Worm (Caenorhabditis elegans) whole organism, L2 larva: ENCODE data around the gene F41G3.5.
"Not testable (repeated sequence)": the region's sequence is repeated elsewhere in the genome, so short reads cannot be mapped to it uniquely, and the experiment has no call there.

Source experiments
- C34F6.9 ChIP-seq: fragments of 150-350 bp; optimal IDR thresholded peaks from 2 replicates; lab custom pipeline; 2014; ENCODE audit warnings: missing biosample characterization, missing genetic modification characterization
- ceh-82 ChIP-seq: fragments of 150-350 bp; optimal IDR thresholded peaks from 2 replicates; lab custom pipeline; 2014; ENCODE audit warnings: missing biosample characterization, missing genetic modification characterization
- dmd-4 ChIP-seq: sonication (generic microtip); optimal IDR thresholded peaks from 2 replicates; lab custom pipeline; 2017; ENCODE audit warnings: missing biosample characterization, missing genetic modification characterization
- lin-11 ChIP-seq: fragments of 150-350 bp; sonication (generic microtip); optimal IDR thresholded peaks from 2 replicates; lab custom pipeline; 2014; ENCODE audit warnings: missing biosample characterization, missing genetic modification characterization, inconsistent platforms, mixed read lengths
- lin-13 ChIP-seq: fragments of 150-350 bp; optimal IDR thresholded peaks from 2 replicates; lab custom pipeline; 2014; ENCODE audit warnings: missing biosample characterization, missing genetic modification reagents, missing genetic modification characterization
- nhr-10 ChIP-seq: sonication (generic microtip); optimal IDR thresholded peaks from 2 replicates; lab custom pipeline; 2017; ENCODE audit warnings: missing biosample characterization, missing genetic modification characterization
- nhr-11 ChIP-seq: fragments of 150-350 bp; optimal IDR thresholded peaks from 2 replicates; lab custom pipeline; 2014; ENCODE audit warnings: missing biosample characterization, missing genetic modification characterization
- nhr-129 ChIP-seq: fragments of 150-350 bp; optimal IDR thresholded peaks from 2 replicates; lab custom pipeline; 2014; ENCODE audit warnings: missing biosample characterization, missing genetic modification characterization
- nhr-23 ChIP-seq: fragments of 150-350 bp; optimal IDR thresholded peaks from 2 replicates; lab custom pipeline; 2014; ENCODE audit warnings: missing biosample characterization, missing genetic modification reagents, missing genetic modification characterization
- skn-1 ChIP-seq: sonication (generic microtip); optimal IDR thresholded peaks from 2 replicates; lab custom pipeline; 2017; ENCODE audit warnings: missing biosample characterization, missing genetic modification characterization
- snpc-4 ChIP-seq: fragments of 150-350 bp; optimal IDR thresholded peaks from 2 replicates; lab custom pipeline; 2014; ENCODE audit warnings: missing biosample characterization, missing genetic modification characterization

DNA sequence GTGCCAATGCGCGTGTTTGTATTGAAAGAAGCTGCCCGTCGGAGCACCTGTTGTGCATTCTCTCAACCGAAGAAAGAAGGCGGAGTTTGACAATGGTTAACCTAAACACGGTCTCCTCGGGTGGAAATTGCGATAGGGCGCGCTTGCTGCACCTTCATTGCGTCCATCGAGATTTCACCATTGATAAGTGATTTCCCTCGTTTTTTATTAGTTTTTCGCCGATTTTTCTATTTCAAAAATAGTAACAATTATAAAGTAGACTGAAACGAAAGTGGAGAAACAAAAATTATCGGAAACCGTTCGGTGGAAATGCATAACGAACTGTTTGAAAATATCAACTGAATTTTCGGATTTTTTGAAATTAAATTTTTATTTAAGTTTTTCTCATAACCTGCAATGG is 28.6 kb downstream of the F41G3.5 start, which contains the start of gene agr-1:
- not testable (repeated sequence) for TF ChIP-seq lin-11 (tag; lab: Kevin White, UChicago); skn-1 (tag; lab: Kevin White, UChicago); snpc-4 (tag; lab: Kevin White, UChicago); nhr-129 (tag; lab: Kevin White, UChicago); ceh-82 (tag; lab: Kevin White, UChicago); nhr-11 (tag; lab: Kevin White, UChicago); nhr-10 (tag; lab: Kevin White, UChicago); nhr-23 (tag; lab: Kevin White, UChicago); C34F6.9 (tag; lab: Kevin White, UChicago); dmd-4 (tag; lab: Kevin White, UChicago); lin-13
